Worm (Caenorhabditis elegans): ENCODE data around the gene W06D12.6.

W06D12.6 gene

DNA sequence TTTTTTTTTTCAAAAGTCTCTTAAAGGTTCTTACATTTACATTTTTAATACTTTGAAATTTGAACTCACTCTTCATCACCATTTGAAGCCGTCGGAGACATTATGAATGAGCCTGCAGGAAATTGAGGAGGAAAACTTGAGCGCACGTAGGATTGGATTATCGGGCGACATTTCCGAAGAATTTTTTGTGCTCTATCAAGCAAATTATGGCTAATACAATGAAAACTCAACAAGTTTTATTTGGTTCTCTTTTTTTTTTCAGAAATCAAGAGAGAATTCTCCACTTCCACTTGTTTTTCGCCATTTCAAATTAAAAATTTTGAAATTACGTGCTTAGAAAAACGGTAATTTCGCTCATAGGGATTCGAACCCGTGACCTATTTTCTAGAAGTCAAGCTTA is 38.2 kb upstream of the W06D12.6 start, which contains the start of gene F59A1.12:
Gene F59A1.12 (minus strand): TSS at position 101 of the 400 bp plus-strand sequence.
- TF ChIP-seq C38D4.7 (GFP tag; optimal IDR thresholded peaks at IDR 0.05) (no peak), eyg-1 (tag; optimal IDR thresholded peaks at IDR 0.05) (no peak), ceh-24 (tag; optimal IDR thresholded peaks at IDR 0.05) (no peak), pha-2 (tag; optimal IDR thresholded peaks at IDR 0.05) (no peak), nhr-11 (tag; optimal IDR thresholded peaks at IDR 0.05) (no peak), sox-4 (tag; optimal IDR thresholded peaks at IDR 0.05) (no peak), ama-1 (optimal IDR thresholded peaks at IDR 0.05) (no peak), ceh-9 (tag; optimal IDR thresholded peaks at IDR 0.05) (no peak), tbx-2 (tag; optimal IDR thresholded peaks at IDR 0.05) (no peak), Y22D7AL.16 (tag; optimal IDR thresholded peaks at IDR 0.05) (no peak), dmd-4 (tag; optimal IDR thresholded peaks at IDR 0.05; ENCODE audit: borderline replicate concordance) (no peak), ceh-14 (tag; optimal IDR thresholded peaks at IDR 0.05) (no peak), ahr-1 (tag; optimal IDR thresholded peaks at IDR 0.05) (no peak), gmeb-2 (tag; optimal IDR thresholded peaks at IDR 0.05) (no peak), unc-55 (GFP tag; optimal IDR thresholded peaks at IDR 0.05) (no peak)

DNA sequence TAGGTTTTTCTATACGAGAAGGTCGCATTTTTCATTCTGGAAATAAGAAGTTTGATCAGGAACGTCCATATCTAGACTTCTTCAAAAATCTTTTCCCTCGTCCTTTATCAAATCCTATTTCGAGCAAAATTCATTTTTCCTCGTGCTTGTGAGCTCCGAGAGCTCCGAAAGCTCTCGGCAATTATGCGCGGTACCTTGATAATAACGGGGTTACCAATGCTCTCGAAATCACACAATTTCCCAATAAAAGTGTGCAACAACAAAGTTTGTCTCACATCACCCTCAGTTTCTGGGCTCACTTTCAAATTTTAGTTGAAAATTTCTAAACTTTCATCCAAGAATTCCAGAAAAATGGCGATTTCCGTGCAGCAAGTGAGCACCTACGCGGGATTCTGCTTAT is 37.4 kb upstream of the W06D12.6 start, which contains the start of gene str-89:
Gene str-89 (plus strand): TSS at position 301 of the 400 bp plus-strand sequence.
- TF ChIP-seq npax-4 (tag; optimal IDR thresholded peaks at IDR 0.05): no peak
- TF ChIP-seq ttx-3 (tag; optimal IDR thresholded peaks at IDR 0.05): no peak
- TF ChIP-seq fax-1 (tag; optimal IDR thresholded peaks at IDR 0.05): no peak
- no peak for TF ChIP-seq syd-9 (tag; optimal IDR thresholded peaks at IDR 0.05)
- TF ChIP-seq pros-1 (tag; optimal IDR thresholded peaks at IDR 0.05): no peak
- TF ChIP-seq ama-1 (optimal IDR thresholded peaks at IDR 0.05): no peak
- no peak for TF ChIP-seq ceh-31 (tag; optimal IDR thresholded peaks at IDR 0.05)
- TF ChIP-seq hlh-13 (GFP tag; optimal IDR thresholded peaks at IDR 0.05): no peak
- no peak for TF ChIP-seq T23F11.4 (GFP tag; optimal IDR thresholded peaks at IDR 0.05)
- no peak for TF ChIP-seq pha-4 (tag; optimal IDR thresholded peaks at IDR 0.05)
- TF ChIP-seq unc-42 (tag; optimal IDR thresholded peaks at IDR 0.05): no peak
- no peak for TF ChIP-seq fkh-10 (GFP tag; optimal IDR thresholded peaks at IDR 0.05)

ce11 chrV:17673343-17673742 is 32.6 kb upstream of the W06D12.6 start, which contains the start of gene str-93:
str-93 (minus strand) TSS chrV:17673443.
- no peak for TF ChIP-seq ceh-9 (tag; optimal IDR thresholded peaks at IDR 0.05)
- no peak for TF ChIP-seq ceh-2 (tag; optimal IDR thresholded peaks at IDR 0.05)
- no peak for TF ChIP-seq gmeb-2 (tag; optimal IDR thresholded peaks at IDR 0.05)
- no peak for TF ChIP-seq lim-6 (tag; optimal IDR thresholded peaks at IDR 0.05)
- no peak for TF ChIP-seq ceh-19 (GFP tag; optimal IDR thresholded peaks at IDR 0.05)
- no peak for TF ChIP-seq syd-9 (tag; optimal IDR thresholded peaks at IDR 0.05)
- TF ChIP-seq fax-1 (tag; optimal IDR thresholded peaks at IDR 0.05): no peak
- no peak for TF ChIP-seq sdc-2 (tag; optimal IDR thresholded peaks at IDR 0.05)
- no peak for TF ChIP-seq hlh-13 (GFP tag; optimal IDR thresholded peaks at IDR 0.05)
- TF ChIP-seq pax-1 (tag; optimal IDR thresholded peaks at IDR 0.05): no peak
- TF ChIP-seq sox-4 (tag; optimal IDR thresholded peaks at IDR 0.05): no peak

ce11 chrV:17676553-17676952 is 29.4 kb upstream of the W06D12.6 start, which contains the start of gene str-92:
str-92 (minus strand) TSS chrV:17676653.
- TF ChIP-seq elt-4 (tag; optimal IDR thresholded peaks at IDR 0.05) (no peak), hlh-15 (tag; optimal IDR thresholded peaks at IDR 0.05) (no peak), nhr-232 (tag; optimal IDR thresholded peaks at IDR 0.05) (no peak), K02D7.2 (tag; optimal IDR thresholded peaks at IDR 0.05) (no peak), K09A11.1 (tag; optimal IDR thresholded peaks at IDR 0.05; ENCODE audit: insufficient read depth) (no peak), npax-4 (tag; optimal IDR thresholded peaks at IDR 0.05) (no peak), tbx-2 (tag; optimal IDR thresholded peaks at IDR 0.05) (no peak), ahr-1 (tag; optimal IDR thresholded peaks at IDR 0.05) (no peak), ceh-24 (tag; optimal IDR thresholded peaks at IDR 0.05) (no peak), unc-55 (GFP tag; optimal IDR thresholded peaks at IDR 0.05) (no peak)

Measured in whole organism, late embryonic.